Fruit fly (Drosophila melanogaster): ENCODE data around the gene CG33158.

DNA sequence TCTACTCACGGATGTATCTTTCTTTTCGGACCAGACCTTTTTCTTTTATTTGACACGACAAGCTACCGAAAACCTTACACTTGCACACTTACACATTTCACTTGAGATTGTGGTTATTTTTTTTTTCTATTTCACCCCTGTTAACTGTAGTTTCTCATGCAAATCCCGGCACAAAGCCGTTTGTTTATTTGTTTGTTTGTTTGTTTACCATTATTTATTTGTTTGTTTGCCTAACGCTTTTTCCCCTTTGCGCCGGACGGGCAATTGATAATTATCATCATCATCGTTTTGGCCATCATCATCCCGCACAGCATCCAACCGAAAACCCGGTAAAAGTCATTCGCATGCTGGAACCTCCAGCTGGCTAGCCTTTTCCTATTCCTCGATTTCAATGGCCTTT is 11.7 kb downstream of the CG33158 start:
- TF ChIP-seq h (optimal IDR thresholded peaks at IDR 0.05): no peak
- no peak for TF ChIP-seq psq (optimal IDR thresholded peaks at IDR 0.05)
- TF ChIP-seq ttk (optimal IDR thresholded peaks at IDR 0.05): no peak
- no peak for TF ChIP-seq insv (optimal IDR thresholded peaks at IDR 0.05)
- TF ChIP-seq Myc (optimal IDR thresholded peaks at IDR 0.05): no peak

All from Kc167 (cell line).